Fruit fly (Drosophila melanogaster) whole organism, embryonic: ENCODE measurements around the gene Rpn9.

Experiments used
- Bteb2 ChIP-seq: fragments of 200-800 bp; sonication (Bioruptor generic); optimal IDR thresholded peaks from 2 replicates; lab custom pipeline; 2016; ENCODE audit warnings: missing biosample characterization, missing genetic modification characterization
- CG10543 ChIP-seq: fragments of 200-800 bp; sonication (Bioruptor generic); optimal IDR thresholded peaks from 3 replicates; lab custom pipeline; 2017; ENCODE audit warnings: missing biosample characterization, mild to moderate bottlenecking, missing genetic modification characterization, moderate library complexity
- CG10959 ChIP-seq: fragments of 200-800 bp; sonication (Bioruptor generic); IDR thresholded peaks from 2 replicates; pipeline ENCODE4 v1.3.6; 2022; ENCODE audit warnings: missing biosample characterization, missing genetic modification characterization
- CG11504 ChIP-seq: fragments of 200-800 bp; sonication (Bioruptor generic); optimal IDR thresholded peaks from 3 replicates; lab custom pipeline; 2019; ENCODE audit warnings: missing biosample characterization, mild to moderate bottlenecking, missing genetic modification characterization, moderate library complexity
- CG13424 ChIP-seq: fragments of 200-800 bp; sonication (Bioruptor generic); optimal IDR thresholded peaks from 2 replicates; lab custom pipeline; 2019; ENCODE audit warnings: missing biosample characterization, mild to moderate bottlenecking, missing genetic modification characterization, moderate library complexity
- CG15479 ChIP-seq: fragments of 200-800 bp; sonication (Bioruptor generic); optimal IDR thresholded peaks from 3 replicates; lab custom pipeline; 2019; ENCODE audit warnings: missing biosample characterization, mild to moderate bottlenecking, missing genetic modification characterization, moderate library complexity
- CG1603 ChIP-seq: fragments of 200-800 bp; sonication (Bioruptor generic); optimal IDR thresholded peaks from 2 replicates; lab custom pipeline; 2019; ENCODE audit warnings: missing biosample characterization, mild to moderate bottlenecking, missing genetic modification characterization, moderate library complexity
- CG17385 ChIP-seq: fragments of 200-800 bp; sonication (Bioruptor generic); optimal IDR thresholded peaks from 3 replicates; lab custom pipeline; 2018; ENCODE audit warnings: missing biosample characterization, mild to moderate bottlenecking, missing genetic modification characterization
- CG1832 ChIP-seq: fragments of 200-800 bp; sonication (Bioruptor generic); optimal IDR thresholded peaks from 2 replicates; lab custom pipeline; 2017; ENCODE audit warnings: missing biosample characterization, mild to moderate bottlenecking, missing genetic modification characterization, inconsistent platforms
- CG18476 ChIP-seq: fragments of 200-800 bp; sonication (Bioruptor generic); optimal IDR thresholded peaks from 2 replicates; lab custom pipeline; 2016; ENCODE audit warnings: missing biosample characterization, mild to moderate bottlenecking, missing genetic modification characterization
- CG3281 ChIP-seq: fragments of 200-800 bp; sonication (Bioruptor generic); optimal IDR thresholded peaks from 3 replicates; lab custom pipeline; 2017; ENCODE audit warnings: missing biosample characterization, mild to moderate bottlenecking, missing genetic modification characterization
- CG4282 ChIP-seq: fragments of 200-800 bp; sonication (Bioruptor generic); optimal IDR thresholded peaks from 2 replicates; lab custom pipeline; 2016; ENCODE audit warnings: missing biosample characterization, missing genetic modification characterization
- CG43689 ChIP-seq: fragments of 200-800 bp; sonication (Bioruptor generic); IDR thresholded peaks from 2 replicates; pipeline ENCODE4 v1.3.6; 2022; ENCODE audit warnings: missing biosample characterization, missing genetic modification characterization
- CG4854 ChIP-seq: fragments of 200-800 bp; sonication (Bioruptor generic); optimal IDR thresholded peaks from 2 replicates; lab custom pipeline; 2016; ENCODE audit warnings: missing biosample characterization, missing genetic modification characterization, inconsistent platforms
- CG6254 ChIP-seq: fragments of 200-800 bp; sonication (Bioruptor generic); optimal IDR thresholded peaks from 3 replicates; lab custom pipeline; 2017; ENCODE audit warnings: mild to moderate bottlenecking, missing biosample characterization, missing genetic modification reagents, missing genetic modification characterization
- CG6689 ChIP-seq: fragments of 200-800 bp; sonication (Bioruptor generic); IDR thresholded peaks from 2 replicates; pipeline ENCODE4 v1.3.6; 2022; ENCODE audit warnings: missing biosample characterization, missing genetic modification characterization
- CG7372 ChIP-seq: fragments of 200-800 bp; sonication (Bioruptor generic); IDR thresholded peaks from 2 replicates; pipeline ENCODE4 v1.3.6; 2022; ENCODE audit warnings: missing biosample characterization, missing genetic modification characterization
- CG7928 ChIP-seq: fragments of 200-800 bp; sonication (Bioruptor generic); optimal IDR thresholded peaks from 2 replicates; lab custom pipeline; 2017; ENCODE audit warnings: missing biosample characterization, mild to moderate bottlenecking, missing genetic modification characterization
- CG9437 ChIP-seq: fragments of 200-800 bp; sonication (Bioruptor generic); optimal IDR thresholded peaks from 2 replicates; lab custom pipeline; 2018; ENCODE audit warnings: missing biosample characterization, mild to moderate bottlenecking, missing genetic modification characterization
- ERR ChIP-seq: fragments of 200-800 bp; sonication (Bioruptor generic); optimal IDR thresholded peaks from 2 replicates; lab custom pipeline; 2016; ENCODE audit warnings: missing biosample characterization, missing genetic modification characterization
- Fer3 ChIP-seq: fragments of 200-800 bp; sonication (Bioruptor generic); optimal IDR thresholded peaks from 2 replicates; lab custom pipeline; 2018; ENCODE audit warnings: missing biosample characterization, mild to moderate bottlenecking, missing genetic modification characterization, moderate library complexity
- Hand ChIP-seq: fragments of 200-800 bp; sonication (Bioruptor generic); optimal IDR thresholded peaks from 2 replicates; lab custom pipeline; 2017; ENCODE audit warnings: mild to moderate bottlenecking, missing biosample characterization, missing genetic modification reagents, missing genetic modification characterization
- Jarid2 ChIP-seq: fragments of 200-800 bp; sonication (Bioruptor generic); optimal IDR thresholded peaks from 3 replicates; lab custom pipeline; 2017; ENCODE audit warnings: mild to moderate bottlenecking, missing biosample characterization, missing genetic modification reagents, missing genetic modification characterization
- Lim3 ChIP-seq: fragments of 200-800 bp; sonication (Bioruptor generic); IDR thresholded peaks from 2 replicates; pipeline ENCODE4 v1.3.6; 2022; ENCODE audit warnings: missing biosample characterization, missing genetic modification characterization
- Med ChIP-seq: fragments of 200-800 bp; sonication (Bioruptor generic); peaks from one replicate; lab custom pipeline; 2016; ENCODE audit warnings: missing biosample characterization, missing genetic modification characterization, mild to moderate bottlenecking, inconsistent platforms, moderate library complexity
- Myb ChIP-seq: fragments of 200-800 bp; sonication (Bioruptor generic); optimal IDR thresholded peaks from 2 replicates; lab custom pipeline; 2016; ENCODE audit warnings: missing biosample characterization, missing genetic modification characterization
- NFAT ChIP-seq: fragments of 200-800 bp; sonication (Bioruptor generic); IDR thresholded peaks from 2 replicates; pipeline ENCODE4 v1.3.6; 2022; ENCODE audit warnings: missing biosample characterization, missing genetic modification characterization
- Neu2 ChIP-seq: fragments of 200-800 bp; sonication (Bioruptor generic); optimal IDR thresholded peaks from 3 replicates; lab custom pipeline; 2016; ENCODE audit warnings: missing biosample characterization, missing genetic modification characterization, borderline replicate concordance
- Pdp1 ChIP-seq, 2 experiments: fragments of 200-800 bp; sonication (Bioruptor generic); optimal IDR thresholded peaks; 3 replicates each; lab custom pipeline; 2016; ENCODE audit warnings: missing biosample characterization in 2 of 2, missing genetic modification characterization in 2 of 2, mild to moderate bottlenecking in 1 of 2, moderate library complexity in 1 of 2
- Scr ChIP-seq: fragments of 200-800 bp; sonication (Bioruptor generic); IDR thresholded peaks from 2 replicates; pipeline ENCODE4 v1.3.6; 2022; ENCODE audit warnings: missing biosample characterization, missing genetic modification characterization; ENCODE audit not compliant: partially characterized antibody
- ab ChIP-seq: fragments of 200-800 bp; sonication (Bioruptor generic); optimal IDR thresholded peaks from 2 replicates; lab custom pipeline; 2016; ENCODE audit warnings: missing biosample characterization, missing genetic modification characterization
- br ChIP-seq: fragments of >200 bp; optimal IDR thresholded peaks from 2 replicates; lab custom pipeline; 2017
- chn ChIP-seq: fragments of 200-800 bp; sonication (Bioruptor generic); optimal IDR thresholded peaks from 2 replicates; lab custom pipeline; 2016; ENCODE audit warnings: missing biosample characterization, missing genetic modification characterization
- dysf ChIP-seq: fragments of 200-800 bp; sonication (Bioruptor generic); IDR thresholded peaks from 3 replicates; pipeline ENCODE4 v1.3.6; 2022; ENCODE audit warnings: missing biosample characterization, missing genetic modification characterization
- emc ChIP-seq: fragments of 200-800 bp; sonication (Bioruptor generic); optimal IDR thresholded peaks from 2 replicates; lab custom pipeline; 2016; ENCODE audit warnings: missing biosample characterization, missing genetic modification characterization
- exex ChIP-seq: fragments of 200-800 bp; sonication (Bioruptor generic); optimal IDR thresholded peaks from 4 replicates; lab custom pipeline; 2018; ENCODE audit warnings: missing biosample characterization, mild to moderate bottlenecking, missing genetic modification characterization, moderate library complexity
- fu2 ChIP-seq: fragments of 200-800 bp; sonication (Bioruptor generic); optimal IDR thresholded peaks from 2 replicates; lab custom pipeline; 2016; ENCODE audit warnings: missing biosample characterization, missing genetic modification characterization
- h ChIP-seq: fragments of >200 bp; optimal IDR thresholded peaks from 2 replicates; lab custom pipeline; 2017
- hkb ChIP-seq, 2 experiments: fragments of 200-800 bp in 1 of 2; fragments of >200 bp in 1 of 2; sonication (Bioruptor generic) in 1 of 2; IDR thresholded peaks in 1 of 2; optimal IDR thresholded peaks in 1 of 2; 2 replicates each; pipeline versions ENCODE4 v1.3.6 to Lab custom; 2017 to 2022; ENCODE audit warnings: missing biosample characterization in 1 of 2, missing genetic modification characterization in 1 of 2
- lilli ChIP-seq: fragments of 200-800 bp; sonication (Bioruptor generic); optimal IDR thresholded peaks from 3 replicates; lab custom pipeline; 2016; ENCODE audit warnings: missing biosample characterization, missing genetic modification characterization
- lmd ChIP-seq: fragments of 200-800 bp; sonication (Bioruptor generic); IDR thresholded peaks from 2 replicates; pipeline ENCODE4 v1.3.6; 2022; ENCODE audit warnings: missing biosample characterization, missing genetic modification characterization
- maf-S ChIP-seq: fragments of 200-800 bp; sonication (Bioruptor generic); optimal IDR thresholded peaks from 2 replicates; lab custom pipeline; 2016; ENCODE audit warnings: missing biosample characterization, missing genetic modification characterization
- mam ChIP-seq: fragments of 200-800 bp; sonication (Bioruptor generic); optimal IDR thresholded peaks from 3 replicates; lab custom pipeline; 2016; ENCODE audit warnings: missing biosample characterization, missing genetic modification characterization
- mirr ChIP-seq: fragments of 200-800 bp; sonication (Bioruptor generic); optimal IDR thresholded peaks from 3 replicates; lab custom pipeline; 2018; ENCODE audit warnings: missing biosample characterization, mild to moderate bottlenecking, missing genetic modification characterization
- nmo ChIP-seq: fragments of 200-800 bp; sonication (Bioruptor generic); optimal IDR thresholded peaks from 2 replicates; lab custom pipeline; 2018; ENCODE audit warnings: missing biosample characterization, mild to moderate bottlenecking, missing genetic modification characterization, moderate library complexity
- nom ChIP-seq: fragments of 200-800 bp; sonication (Bioruptor generic); optimal IDR thresholded peaks from 2 replicates; lab custom pipeline; 2017; ENCODE audit warnings: missing biosample characterization, missing genetic modification characterization, mild to moderate bottlenecking, moderate library complexity, missing genetic modification reagents
- pfk ChIP-seq: fragments of 200-800 bp; sonication (Bioruptor generic); optimal IDR thresholded peaks from 2 replicates; lab custom pipeline; 2018; ENCODE audit warnings: missing biosample characterization, mild to moderate bottlenecking, missing genetic modification characterization, moderate library complexity
- so ChIP-seq: fragments of 200-800 bp; sonication (Bioruptor generic); IDR thresholded peaks from 3 replicates; pipeline ENCODE4 v1.3.6; 2022; ENCODE audit warnings: missing biosample characterization, missing genetic modification characterization
- trem ChIP-seq: fragments of 200-800 bp; optimal IDR thresholded peaks from 3 replicates; lab custom pipeline; 2019; ENCODE audit warnings: missing biosample characterization, mild to moderate bottlenecking, missing genetic modification characterization, moderate library complexity
- usp ChIP-seq: fragments of >200 bp; optimal IDR thresholded peaks from 2 replicates; lab custom pipeline; 2017; ENCODE audit warnings: missing biosample characterization, missing genetic modification characterization
- vfl ChIP-seq: fragments of 200-800 bp; sonication (Bioruptor generic); optimal IDR thresholded peaks from 2 replicates; lab custom pipeline; 2016; ENCODE audit warnings: missing biosample characterization, missing genetic modification characterization

Gene Rpn9

dm6 chr3R:23767417-23767853 lies 34.2 kb upstream of the Rpn9 start, which contains the start of the genes CG10214 and CG10375 (continued):
- TF ChIP-seq Fer3: peak; percentile 67
- TF ChIP-seq CG4282 (GFP tag; lab: Kevin White, UChicago): peak; percentile 63
- TF ChIP-seq dysf (GFP tag; lab: Robert Waterston, UW): peak; percentile 64
- TF ChIP-seq CG18476 (GFP tag; lab: Kevin White, UChicago): peak; percentile 46
- TF ChIP-seq exex (tag; lab: Kevin White, UChicago): peak; percentile 39
- TF ChIP-seq NFAT (GFP tag; lab: Robert Waterston, UW): no peak
- peak; percentile 64 for TF ChIP-seq Neu2 (GFP tag; lab: Kevin White, UChicago)
- no peak for TF ChIP-seq Hand (GFP tag; lab: Kevin White, UChicago)
- peak; percentile 44 for TF ChIP-seq nom (GFP tag; lab: Kevin White, UChicago)
- TF ChIP-seq CG43689: no peak
- peak; percentile 46 for TF ChIP-seq ab (GFP tag; lab: Kevin White, UChicago)
- no peak for TF ChIP-seq Jarid2 (GFP tag; lab: Kevin White, UChicago)
- peak; percentile 45; the same call in 1 of the 2 replicates for TF ChIP-seq CG7372 (GFP tag; lab: Robert Waterston, UW)
- TF ChIP-seq mirr (GFP tag; lab: Kevin White, UChicago): peak; percentile 57
- TF ChIP-seq CG17385 (GFP tag; lab: Kevin White, UChicago): peak; percentile 64
- TF ChIP-seq hkb (optimal IDR thresholded peaks at IDR 0.05; lab: Kevin White, UChicago): peak; percentile 49
- TF ChIP-seq hkb (GFP tag; IDR thresholded peaks at IDR 0.05; lab: Robert Waterston, UW): peak; percentile 68
- TF ChIP-seq nmo: peak; percentile 83
- peak; percentile 76 for TF ChIP-seq Bteb2
- TF ChIP-seq CG3281 (GFP tag; lab: Kevin White, UChicago): peak; percentile 70
- TF ChIP-seq chn (GFP tag; lab: Kevin White, UChicago): peak; percentile 86
- no peak for TF ChIP-seq br
- peak; percentile 8 for TF ChIP-seq CG15479 (GFP tag; lab: Kevin White, UChicago)
- no peak for TF ChIP-seq Lim3 (GFP tag; lab: Robert Waterston, UW)
- no peak for TF ChIP-seq CG6254 (GFP tag; lab: Kevin White, UChicago)
- peak; percentile 69 for TF ChIP-seq vfl
- TF ChIP-seq Med (GFP tag; lab: Kevin White, UChicago): peak; percentile 98
- TF ChIP-seq lilli (GFP tag; lab: Kevin White, UChicago): peak; percentile 90
- TF ChIP-seq CG6689 (GFP tag; lab: Robert Waterston, UW): peak; percentile 63
- peak; percentile 37 for TF ChIP-seq emc (GFP tag; lab: Kevin White, UChicago)
- peak; percentile 85 for TF ChIP-seq Myb (GFP tag; lab: Kevin White, UChicago)
- TF ChIP-seq pfk (GFP tag; lab: Kevin White, UChicago): no peak
- TF ChIP-seq CG10543 (GFP tag; lab: Kevin White, UChicago): peak; percentile 25
- peak; percentile 90 for TF ChIP-seq trem (tag; lab: Kevin White, UChicago)
- peak; percentile 87 for TF ChIP-seq mam (GFP tag; lab: Kevin White, UChicago)
- no peak for TF ChIP-seq h (lab: Kevin White, UChicago)
- peak; percentile 68 for TF ChIP-seq CG13424 (tag; lab: Kevin White, UChicago)
- TF ChIP-seq lmd (GFP tag; lab: Robert Waterston, UW): peak; percentile 65
- TF ChIP-seq ERR (GFP tag; lab: Kevin White, UChicago): peak; percentile 73
- TF ChIP-seq Scr: peak; percentile 52
- TF ChIP-seq CG4854 (GFP tag; lab: Kevin White, UChicago): peak; percentile 67
- TF ChIP-seq CG11504 (tag; lab: Kevin White, UChicago): no peak
- no peak for TF ChIP-seq so
- TF ChIP-seq CG1603 (tag; lab: Kevin White, UChicago): peak; percentile 94
- peak; percentile 23; the same call in 1 of the 2 replicates for TF ChIP-seq CG10959
- TF ChIP-seq fu2: peak; percentile 79
- TF ChIP-seq usp (GFP tag; lab: Kevin White, UChicago): no peak
- TF ChIP-seq CG7928 (GFP tag; lab: Kevin White, UChicago): peak; percentile 11
- TF ChIP-seq maf-S: peak; percentile 74
- TF ChIP-seq CG9437: peak; percentile 69
- peak; percentile 81 to 96 for TF ChIP-seq Pdp1 (GFP tag; optimal IDR thresholded peaks at IDR 0.05; lab: Kevin White, UChicago)
- TF ChIP-seq CG1832 (GFP tag; lab: Kevin White, UChicago): no peak
